Worm (Caenorhabditis elegans) whole organism, mixed stage, embryonic: ENCODE data around the gene phat-6.

Source experiments
- M03D4.4 ChIP-seq: sonication (generic microtip); optimal IDR thresholded peaks from 2 replicates; lab custom pipeline; 2017; ENCODE audit warnings: mild to moderate bottlenecking, missing genetic modification characterization, missing compliant biosample characterization
- drap-1 ChIP-seq: fragments of 200-800 bp; sonication (Bioruptor generic); optimal IDR thresholded peaks from 3 replicates; lab custom pipeline; 2018; ENCODE audit warnings: mild to moderate bottlenecking, missing genetic modification characterization, missing compliant biosample characterization
- elt-1 ChIP-seq: sonication (generic microtip); optimal IDR thresholded peaks from 2 replicates; lab custom pipeline; 2017; ENCODE audit warnings: missing genetic modification characterization, mild to moderate bottlenecking, missing compliant biosample characterization, antibody characterized with exemption, moderate library complexity, borderline replicate concordance; ENCODE audit not compliant: insufficient read depth
- elt-3 ChIP-seq: fragments of 150-350 bp; optimal IDR thresholded peaks from 2 replicates; lab custom pipeline; 2014; ENCODE audit warnings: missing biosample characterization, missing genetic modification characterization
- lsy-2 ChIP-seq: fragments of 150-350 bp; optimal IDR thresholded peaks from 2 replicates; lab custom pipeline; 2014; ENCODE audit warnings: missing biosample characterization, missing genetic modification characterization
- mab-5 ChIP-seq: fragments of 150-350 bp; optimal IDR thresholded peaks from 2 replicates; lab custom pipeline; 2014; ENCODE audit warnings: missing biosample characterization, missing genetic modification characterization
- nhr-237 ChIP-seq: fragments of 150-350 bp; optimal IDR thresholded peaks from 2 replicates; lab custom pipeline; 2014; ENCODE audit warnings: missing biosample characterization, missing genetic modification characterization
- nhr-76 ChIP-seq: sonication (generic microtip); optimal IDR thresholded peaks from 2 replicates; lab custom pipeline; 2017; ENCODE audit warnings: missing biosample characterization, missing genetic modification characterization
- pha-4 ChIP-seq: fragments of 150-350 bp; optimal IDR thresholded peaks from 2 replicates; lab custom pipeline; 2018; ENCODE audit warnings: missing biosample characterization, missing genetic modification reagents, missing genetic modification characterization
- sptf-1 ChIP-seq: sonication (generic microtip); optimal IDR thresholded peaks from 2 replicates; lab custom pipeline; 2017; ENCODE audit warnings: mild to moderate bottlenecking, missing genetic modification characterization, moderate library complexity, missing compliant biosample characterization
- unc-39 ChIP-seq: fragments of 150-350 bp; optimal IDR thresholded peaks from 2 replicates; lab custom pipeline; 2014; ENCODE audit warnings: missing biosample characterization, missing genetic modification characterization
- unc-62 ChIP-seq: fragments of 150-350 bp; optimal IDR thresholded peaks from 2 replicates; lab custom pipeline; 2014; ENCODE audit warnings: missing biosample characterization, missing genetic modification reagents, missing genetic modification characterization
- ztf-11 ChIP-seq: fragments of 150-350 bp; optimal IDR thresholded peaks from 2 replicates; lab custom pipeline; 2014; ENCODE audit warnings: missing biosample characterization, missing genetic modification characterization

DNA sequence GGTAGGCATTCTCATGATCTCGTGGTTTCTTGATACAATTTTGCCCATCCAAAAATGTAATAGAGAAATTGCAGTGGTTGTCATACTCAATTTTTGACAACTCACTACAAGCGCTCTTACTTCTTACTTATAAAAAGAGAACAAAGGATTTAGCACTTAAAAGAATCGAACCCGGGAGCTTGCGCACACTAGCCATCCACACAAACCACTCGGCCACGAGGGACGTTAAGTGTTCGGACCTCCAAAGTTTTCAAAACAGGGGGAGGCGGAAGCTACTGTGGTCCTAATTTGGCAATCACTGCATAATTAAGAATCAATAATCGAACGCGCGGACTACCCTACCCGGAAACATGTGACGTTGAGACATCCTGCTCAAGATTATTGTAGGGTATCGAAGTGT lies 48.5 kb upstream of the phat-6 start:
- TF ChIP-seq drap-1 (GFP tag; lab: Kevin White, UChicago) (no peak), elt-3 (tag; lab: Kevin White, UChicago) (no peak), nhr-237 (tag; lab: Kevin White, UChicago) (no peak), lsy-2 (tag; lab: Kevin White, UChicago) (no peak), elt-1 (tag; lab: Kevin White, UChicago) (no peak), nhr-76 (no peak), pha-4 (tag; lab: Kevin White, UChicago) (no peak), M03D4.4 (no peak), ztf-11 (tag; lab: Kevin White, UChicago) (no peak), sptf-1 (tag; lab: Kevin White, UChicago) (no peak), unc-62 (no peak), unc-39 (tag; lab: Kevin White, UChicago) (no peak), mab-5 (tag; lab: Kevin White, UChicago) (no peak)
